Fruit fly (Drosophila melanogaster) whole organism, wandering third instar larva: ENCODE data around the gene CG3868.

Experiments
- Dif ChIP-seq: fragments of 200-275, 200-300 bp; sonication (Bioruptor generic); optimal IDR thresholded peaks from 2 replicates; lab custom pipeline; 2018; ENCODE audit warnings: missing biosample characterization, missing genetic modification characterization; ENCODE audit not compliant: partially characterized antibody
- Hnf4 ChIP-seq: fragments of 200-800 bp; sonication (Bioruptor generic); optimal IDR thresholded peaks from 2 replicates; lab custom pipeline; 2016; ENCODE audit warnings: missing biosample characterization, mild to moderate bottlenecking, missing genetic modification characterization
- Myc ChIP-seq: fragments of >200 bp; optimal IDR thresholded peaks from 2 replicates; lab custom pipeline; 2017
- N ChIP-seq: fragments of >200 bp; optimal IDR thresholded peaks from 2 replicates; lab custom pipeline; 2018; ENCODE audit warnings: missing biosample characterization, missing external identifiers, missing genetic modification characterization
- jim ChIP-seq: fragments of 175-275, 200-325 bp; sonication (Bioruptor generic); optimal IDR thresholded peaks from 2 replicates; lab custom pipeline; 2016; ENCODE audit warnings: missing biosample characterization, mild to moderate bottlenecking, missing genetic modification characterization
- psq ChIP-seq: fragments of 200-800 bp; sonication (Bioruptor generic); optimal IDR thresholded peaks from 3 replicates; lab custom pipeline; 2017; ENCODE audit warnings: missing biosample characterization, mild to moderate bottlenecking, missing genetic modification characterization, moderate library complexity

DNA sequence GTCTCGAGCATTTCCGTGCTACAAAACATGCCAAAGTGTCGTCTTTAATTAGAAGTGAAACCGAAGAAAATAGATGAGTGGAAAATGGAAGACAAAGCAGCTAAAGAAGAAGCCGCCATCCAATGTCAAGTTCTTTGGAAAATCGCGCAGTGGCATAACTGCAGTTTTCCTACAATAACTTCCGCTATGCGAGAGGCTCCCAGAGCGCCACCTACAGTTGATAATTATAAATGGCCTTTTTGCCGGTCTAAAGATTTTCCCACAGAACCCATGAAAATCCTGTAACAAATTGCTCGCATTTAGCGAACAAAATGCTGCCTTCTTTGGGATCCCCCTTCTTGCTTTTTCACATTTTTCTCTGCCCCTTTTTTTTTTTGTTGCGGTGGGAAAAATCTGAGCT lies 17.5 kb upstream of the CG3868 start:
- no peak for TF ChIP-seq N (GFP tag; lab: Kevin White, UChicago)
- no peak for TF ChIP-seq Dif
- TF ChIP-seq psq (GFP tag; lab: Kevin White, UChicago), result no peak
- TF ChIP-seq Hnf4 (GFP tag; lab: Kevin White, UChicago), result no peak
- TF ChIP-seq Myc (lab: Kevin White, UChicago), result no peak
- TF ChIP-seq jim, result no peak
